ENCODE assay signal across 1 fruit fly cellular context in the genomic region with DNA sequence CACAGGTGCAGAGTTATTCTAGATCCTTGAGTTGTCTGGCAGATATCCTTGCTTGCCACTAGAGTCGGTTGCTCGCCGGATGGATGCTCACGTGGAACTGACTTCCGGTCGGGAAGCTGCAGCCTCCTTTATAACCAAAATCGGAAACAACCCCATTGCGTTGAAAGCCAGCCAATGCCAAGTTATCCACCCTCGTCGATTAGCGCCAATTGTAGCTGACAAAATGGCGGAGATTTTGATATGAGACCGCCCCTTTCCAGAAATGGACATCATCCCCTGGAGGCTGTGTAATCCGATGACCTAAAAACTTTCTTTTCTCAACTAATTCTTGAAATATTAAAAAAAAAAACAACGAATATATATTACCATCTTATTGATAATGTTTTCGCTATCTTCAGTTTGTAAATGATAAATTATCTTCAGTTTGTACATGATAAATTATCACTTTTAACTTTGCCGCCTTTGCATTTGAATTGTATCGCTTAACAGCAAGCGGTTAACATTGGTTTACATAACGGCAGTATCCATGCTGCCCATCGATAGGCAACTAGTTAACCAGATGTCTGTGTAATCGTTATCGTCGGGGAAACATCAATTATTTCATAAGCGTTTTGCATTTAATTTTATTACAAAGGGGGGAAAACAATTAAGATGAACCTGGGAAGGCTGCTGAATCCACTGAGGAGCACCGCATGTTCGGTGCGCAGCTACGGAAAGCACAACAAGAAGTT.
A peak's percentile ranks its signal among the peaks of the same experiment; 100 is the strongest.
TF ChIP-seq lines count a peak whose summit lies in the region.

A gene (minus strand): TSS at position 99 of the 731 bp plus-strand sequence.
A gene (plus strand): TSS at position 556 of the 731 bp plus-strand sequence.

TF ChIP-seq in whole organism, embryonic, 481 proteins besides CTCF, POLR2A, EP300 and RAD21 (continued from another document):
- TF ChIP-seq Ets97D (GFP tag; optimal IDR thresholded peaks at IDR 0.05; lab: Kevin White, UChicago) (no peak), Nf-YC (tag; optimal IDR thresholded peaks at IDR 0.05; lab: Kevin White, UChicago) (peak; percentile 94), Meics (GFP tag; optimal IDR thresholded peaks at IDR 0.05; lab: Kevin White, UChicago) (no peak), Asciz (GFP tag; optimal IDR thresholded peaks at IDR 0.05; lab: Kevin White, UChicago) (no peak), CG9817 (tag; optimal IDR thresholded peaks at IDR 0.05; lab: Kevin White, UChicago) (no peak), MBD-R2 (GFP tag; IDR thresholded peaks at IDR 0.05; lab: Robert Waterston, UW) (peak; percentile 29; the same call in 1 of the 2 replicates), corto (GFP tag; optimal IDR thresholded peaks at IDR 0.05; lab: Kevin White, UChicago) (no peak), YL-1 (GFP tag; optimal IDR thresholded peaks at IDR 0.05; lab: Kevin White, UChicago) (peak; percentile 39), CG2116 (GFP tag; optimal IDR thresholded peaks at IDR 0.05; lab: Kevin White, UChicago) (peak; percentile 20), Ada2b (GFP tag; IDR thresholded peaks at IDR 0.05; lab: Robert Waterston, UW) (no peak), mld (GFP tag; IDR thresholded peaks at IDR 0.05; lab: Robert Waterston, UW; ENCODE audit: partially characterized antibody) (peak; percentile 98), BEAF-32 (GFP tag; optimal IDR thresholded peaks at IDR 0.05; lab: Kevin White, UChicago) (peak; percentile 40), en (GFP tag; optimal IDR thresholded peaks at IDR 0.05; lab: Kevin White, UChicago) (no peak), CG4820 (GFP tag; optimal IDR thresholded peaks at IDR 0.05; lab: Kevin White, UChicago) (no peak), knrl (GFP tag; IDR thresholded peaks at IDR 0.05; lab: Robert Waterston, UW; ENCODE audit: partially characterized antibody) (0 out of 3 replicates have a peak, but pooled peaks have one; percentile 27), bbx (GFP tag; IDR thresholded peaks at IDR 0.05; lab: Robert Waterston, UW; ENCODE audit: partially characterized antibody) (peak; percentile 98), CG30020 (tag; optimal IDR thresholded peaks at IDR 0.05; lab: Kevin White, UChicago) (no peak), CG16813 (GFP tag; IDR thresholded peaks at IDR 0.05; lab: Robert Waterston, UW; ENCODE audit: partially characterized antibody) (peak; percentile 81), CG9437 (GFP tag; optimal IDR thresholded peaks at IDR 0.05; lab: Kevin White, UChicago) (no peak), cad (GFP tag; optimal IDR thresholded peaks at IDR 0.05; lab: Kevin White, UChicago) (no peak), CG14860 (GFP tag; IDR thresholded peaks at IDR 0.05; lab: Robert Waterston, UW; ENCODE audit: partially characterized antibody) (peak; percentile 93), NfI (GFP tag; optimal IDR thresholded peaks at IDR 0.05; lab: Kevin White, UChicago) (no peak), CG8924 (tag; optimal IDR thresholded peaks at IDR 0.05; lab: Kevin White, UChicago) (no peak), CG10267 (tag; optimal IDR thresholded peaks at IDR 0.05; lab: Kevin White, UChicago) (peak; percentile 29), vnd (GFP tag; IDR thresholded peaks at IDR 0.05; lab: Robert Waterston, UW; ENCODE audit: partially characterized antibody) (peak; percentile 87), fd102C (GFP tag; optimal IDR thresholded peaks at IDR 0.05; lab: Kevin White, UChicago) (no peak), ato (GFP tag; IDR thresholded peaks at IDR 0.05; lab: Robert Waterston, UW; ENCODE audit: partially characterized antibody) (peak; percentile 97), D19B (GFP tag; optimal IDR thresholded peaks at IDR 0.05; lab: Kevin White, UChicago) (no peak), Aef1 (GFP tag; IDR thresholded peaks at IDR 0.05; lab: Robert Waterston, UW) (no peak), lbe (GFP tag; optimal IDR thresholded peaks at IDR 0.05; lab: Kevin White, UChicago) (no peak), Dbx (GFP tag; IDR thresholded peaks at IDR 0.05; lab: Robert Waterston, UW) (no peak), hb (GFP tag; IDR thresholded peaks at IDR 0.05; lab: Robert Waterston, UW; ENCODE audit: partially characterized antibody) (peak; percentile 97), ttk (GFP tag; IDR thresholded peaks at IDR 0.05; lab: Robert Waterston, UW) (no peak), Nf-YB (GFP tag; optimal IDR thresholded peaks at IDR 0.05; lab: Kevin White, UChicago) (peak; percentile 95), CG16779 (GFP tag; IDR thresholded peaks at IDR 0.05; lab: Robert Waterston, UW) (no peak), wor (GFP tag; IDR thresholded peaks at IDR 0.05; lab: Robert Waterston, UW) (no peak), NC2α (GFP tag; optimal IDR thresholded peaks at IDR 0.05; lab: Kevin White, UChicago) (no peak), Drgx (GFP tag; IDR thresholded peaks at IDR 0.05; lab: Robert Waterston, UW) (no peak), schlank (tag; optimal IDR thresholded peaks at IDR 0.05; lab: Kevin White, UChicago) (no peak), nerfin-2 (GFP tag; IDR thresholded peaks at IDR 0.05; lab: Robert Waterston, UW; ENCODE audit: partially characterized antibody) (peak; percentile 99), tna (GFP tag; IDR thresholded peaks at IDR 0.05; lab: Robert Waterston, UW; ENCODE audit: partially characterized antibody) (peak; percentile 99), Opbp (GFP tag; IDR thresholded peaks at IDR 0.05; lab: Robert Waterston, UW; ENCODE audit: partially characterized antibody) (peak; percentile 95; the same call in 2 of the 3 replicates), CG6254 (GFP tag; optimal IDR thresholded peaks at IDR 0.05; lab: Kevin White, UChicago) (no peak), Bgb (GFP tag; IDR thresholded peaks at IDR 0.05; lab: Robert Waterston, UW; ENCODE audit: partially characterized antibody) (peak; percentile 90), CG2129 (GFP tag; IDR thresholded peaks at IDR 0.05; lab: Robert Waterston, UW; ENCODE audit: partially characterized antibody) (0 out of 2 replicates have a peak, but pooled peaks have one; percentile 20), Dll (GFP tag; IDR thresholded peaks at IDR 0.05; lab: Robert Waterston, UW; ENCODE audit: partially characterized antibody) (peak; percentile 74; the same call in 2 of the 4 replicates), Scr (GFP tag; IDR thresholded peaks at IDR 0.05; lab: Robert Waterston, UW; ENCODE audit: partially characterized antibody) (peak; percentile 78), CG18262 (tag; optimal IDR thresholded peaks at IDR 0.05; lab: Kevin White, UChicago) (no peak), sens (GFP tag; lab: Kevin White, UChicago) (no peak), stwl (tag; optimal IDR thresholded peaks at IDR 0.05; lab: Kevin White, UChicago) (peak; percentile 63), ab (GFP tag; optimal IDR thresholded peaks at IDR 0.05; lab: Kevin White, UChicago) (no peak), bowl (GFP tag; IDR thresholded peaks at IDR 0.05; lab: Robert Waterston, UW) (no peak), B-H1 (GFP tag; IDR thresholded peaks at IDR 0.05; lab: Robert Waterston, UW) (no peak), Hey (tag; optimal IDR thresholded peaks at IDR 0.05; lab: Kevin White, UChicago) (no peak), Lim3 (GFP tag; IDR thresholded peaks at IDR 0.05; lab: Robert Waterston, UW) (no peak), Dad (GFP tag; optimal IDR thresholded peaks at IDR 0.05; lab: Kevin White, UChicago) (no peak), CG4707 (GFP tag; optimal IDR thresholded peaks at IDR 0.05; lab: Kevin White, UChicago) (no peak), CG2678 (tag; optimal IDR thresholded peaks at IDR 0.05; lab: Kevin White, UChicago) (no peak), Lhr (GFP tag; optimal IDR thresholded peaks at IDR 0.05; lab: Kevin White, UChicago) (no peak), Lpt (GFP tag; optimal IDR thresholded peaks at IDR 0.05; lab: Kevin White, UChicago) (no peak), mirr (GFP tag; optimal IDR thresholded peaks at IDR 0.05; lab: Kevin White, UChicago) (no peak), MESR4 (GFP tag; optimal IDR thresholded peaks at IDR 0.05; lab: Kevin White, UChicago) (peak; percentile 62), chinmo (GFP tag; IDR thresholded peaks at IDR 0.05; lab: Robert Waterston, UW; ENCODE audit: partially characterized antibody) (peak; percentile 96), CG1792 (GFP tag; optimal IDR thresholded peaks at IDR 0.05; lab: Kevin White, UChicago) (no peak), CG7963 (GFP tag; IDR thresholded peaks at IDR 0.05; lab: Robert Waterston, UW; ENCODE audit: partially characterized antibody) (peak; percentile 98), E2f2 (GFP tag; IDR thresholded peaks at IDR 0.05; lab: Robert Waterston, UW) (peak; percentile 78), CG14710 (tag; optimal IDR thresholded peaks at IDR 0.05; lab: Kevin White, UChicago) (no peak), lola (GFP tag; optimal IDR thresholded peaks at IDR 0.05; lab: Kevin White, UChicago) (no peak), Dref (GFP tag; IDR thresholded peaks at IDR 0.05; lab: Robert Waterston, UW) (peak; percentile 68), Pdp1 (GFP tag; optimal IDR thresholded peaks at IDR 0.05; lab: Kevin White, UChicago) (peak in 1 of 2 experiments; percentile 99), Atf-2 (GFP tag; optimal IDR thresholded peaks at IDR 0.05; lab: Kevin White, UChicago) (no peak), Max (GFP tag; optimal IDR thresholded peaks at IDR 0.05; lab: Kevin White, UChicago) (no peak), CG10654 (GFP tag; optimal IDR thresholded peaks at IDR 0.05; lab: Kevin White, UChicago) (no peak), p53 (GFP tag; optimal IDR thresholded peaks at IDR 0.05; lab: Kevin White, UChicago) (no peak), CG10147 (GFP tag; optimal IDR thresholded peaks at IDR 0.05; lab: Kevin White, UChicago) (no peak), ftz-f1 (GFP tag; optimal IDR thresholded peaks at IDR 0.05; lab: Kevin White, UChicago) (no peak), CG4404 (GFP tag; IDR thresholded peaks at IDR 0.05; lab: Robert Waterston, UW) (no peak), CG7745 (tag; optimal IDR thresholded peaks at IDR 0.05; lab: Kevin White, UChicago) (no peak), Sry-δ (GFP tag; optimal IDR thresholded peaks at IDR 0.05; lab: Kevin White, UChicago) (peak; percentile 8), mam (GFP tag; optimal IDR thresholded peaks at IDR 0.05; lab: Kevin White, UChicago) (no peak)
